Worm (Caenorhabditis elegans): ENCODE data around the gene R02F11.2.

The R02F11.2 gene

ce11 chrV:4846507-4846906 is 52.1 kb downstream of the R02F11.2 start:
- TF ChIP-seq ceh-6 (GFP tag; optimal IDR thresholded peaks at IDR 0.05) (no peak), ceh-18 (tag; optimal IDR thresholded peaks at IDR 0.05) (no peak), odd-2 (tag; optimal IDR thresholded peaks at IDR 0.05) (no peak), pha-4 (tag; optimal IDR thresholded peaks at IDR 0.05) (no peak), K02D7.2 (tag; optimal IDR thresholded peaks at IDR 0.05) (no peak), eyg-1 (tag; optimal IDR thresholded peaks at IDR 0.05) (no peak), rnt-1 (tag; optimal IDR thresholded peaks at IDR 0.05) (no peak), dmd-4 (tag; optimal IDR thresholded peaks at IDR 0.05; ENCODE audit: borderline replicate concordance) (no peak), npax-4 (tag; optimal IDR thresholded peaks at IDR 0.05) (no peak), fax-1 (tag; optimal IDR thresholded peaks at IDR 0.05) (no peak), unc-3 (GFP tag; conservative IDR thresholded peaks at IDR 0.05) (no peak), unc-3 (tag; optimal IDR thresholded peaks at IDR 0.05) (no peak)
